Worm (Caenorhabditis elegans) whole organism, late embryonic: ENCODE data around the gene srz-13.

Experiments
- C38D4.7 ChIP-seq: fragments of 200-800 bp; sonication (Bioruptor generic); optimal IDR thresholded peaks from 2 replicates; lab custom pipeline; 2018; ENCODE audit warnings: mild to moderate bottlenecking, missing genetic modification characterization, moderate library complexity, missing compliant biosample characterization
- Y22D7AL.16 ChIP-seq: sonication (generic microtip); optimal IDR thresholded peaks from 2 replicates; lab custom pipeline; 2016; ENCODE audit warnings: missing genetic modification characterization, missing compliant biosample characterization
- ahr-1 ChIP-seq: sonication (generic microtip); optimal IDR thresholded peaks from 2 replicates; lab custom pipeline; 2016; ENCODE audit warnings: missing genetic modification characterization, missing compliant biosample characterization
- ama-1 ChIP-seq: fragments of 150-350 bp; optimal IDR thresholded peaks from 2 replicates; lab custom pipeline; 2014
- ceh-19 ChIP-seq: fragments of 200-800 bp; sonication (Bioruptor generic); optimal IDR thresholded peaks from 2 replicates; lab custom pipeline; 2018; ENCODE audit warnings: mild to moderate bottlenecking, missing genetic modification characterization, missing compliant biosample characterization
- ceh-22 ChIP-seq: sonication (generic microtip); optimal IDR thresholded peaks from 2 replicates; lab custom pipeline; 2017; ENCODE audit warnings: missing biosample characterization, missing genetic modification characterization
- ceh-24 ChIP-seq: sonication (generic microtip); optimal IDR thresholded peaks from 2 replicates; lab custom pipeline; 2016; ENCODE audit warnings: mild to moderate bottlenecking, missing genetic modification characterization, missing compliant biosample characterization
- ceh-30 ChIP-seq: fragments of 150-350 bp; optimal IDR thresholded peaks from 2 replicates; lab custom pipeline; 2014; ENCODE audit warnings: missing biosample characterization, missing genetic modification characterization
- ceh-48 ChIP-seq: sonication (generic microtip); optimal IDR thresholded peaks from 2 replicates; lab custom pipeline; 2016; ENCODE audit warnings: missing genetic modification characterization, inconsistent platforms, missing compliant biosample characterization
- ceh-6 ChIP-seq: fragments of 200-800 bp; sonication (Bioruptor generic); optimal IDR thresholded peaks from 2 replicates; lab custom pipeline; 2018; ENCODE audit warnings: mild to moderate bottlenecking, missing genetic modification characterization, missing compliant biosample characterization
- dmd-4 ChIP-seq: sonication (generic microtip); optimal IDR thresholded peaks from 2 replicates; lab custom pipeline; 2016; ENCODE audit warnings: borderline replicate concordance, missing genetic modification characterization, missing compliant biosample characterization
- dve-1 ChIP-seq: sonication (generic microtip); optimal IDR thresholded peaks from 2 replicates; lab custom pipeline; 2017; ENCODE audit warnings: antibody characterized with exemption, mild to moderate bottlenecking, missing genetic modification characterization, missing compliant biosample characterization
- eyg-1 ChIP-seq: sonication (generic microtip); optimal IDR thresholded peaks from 2 replicates; lab custom pipeline; 2016; ENCODE audit warnings: missing genotype, missing genetic modification characterization, missing compliant biosample characterization
- hlh-15 ChIP-seq: sonication (generic microtip); optimal IDR thresholded peaks from 2 replicates; lab custom pipeline; 2016; ENCODE audit warnings: missing genetic modification characterization, missing compliant biosample characterization
- hlh-30 ChIP-seq: sonication (generic microtip); optimal IDR thresholded peaks from 2 replicates; lab custom pipeline; 2017; ENCODE audit warnings: antibody characterized with exemption, missing genetic modification characterization, missing compliant biosample characterization; ENCODE audit not compliant: insufficient read depth
- hlh-8 ChIP-seq: sonication (generic microtip); optimal IDR thresholded peaks from 2 replicates; lab custom pipeline; 2016; ENCODE audit warnings: missing genotype, missing genetic modification characterization, missing compliant biosample characterization
- lim-6 ChIP-seq: sonication (generic microtip); optimal IDR thresholded peaks from 2 replicates; lab custom pipeline; 2016; ENCODE audit warnings: missing genetic modification characterization, missing compliant biosample characterization
- nhr-232 ChIP-seq: sonication (generic microtip); optimal IDR thresholded peaks from 2 replicates; lab custom pipeline; 2016; ENCODE audit warnings: missing genetic modification characterization, missing compliant biosample characterization
- pat-9 ChIP-seq: fragments of 200-800 bp; sonication (Bioruptor generic); optimal IDR thresholded peaks from 2 replicates; lab custom pipeline; 2018; ENCODE audit warnings: mild to moderate bottlenecking, missing genetic modification characterization, moderate library complexity, missing compliant biosample characterization
- pax-1 ChIP-seq: fragments of 150-350 bp; optimal IDR thresholded peaks from 2 replicates; lab custom pipeline; 2014; ENCODE audit warnings: missing biosample characterization, missing genetic modification characterization
- pha-2 ChIP-seq: sonication (generic microtip); optimal IDR thresholded peaks from 2 replicates; lab custom pipeline; 2017; ENCODE audit warnings: mild to moderate bottlenecking, missing genetic modification characterization, missing compliant biosample characterization
- pha-4 ChIP-seq: fragments of 150-350 bp; optimal IDR thresholded peaks from 2 replicates; lab custom pipeline; 2018; ENCODE audit warnings: missing biosample characterization, missing genetic modification reagents, missing genetic modification characterization
- pqm-1 ChIP-seq: sonication (generic microtip); optimal IDR thresholded peaks from 2 replicates; lab custom pipeline; 2016; ENCODE audit warnings: missing genetic modification characterization, missing compliant biosample characterization
- ref-2 ChIP-seq: sonication (generic microtip); optimal IDR thresholded peaks from 2 replicates; lab custom pipeline; 2016; ENCODE audit warnings: missing genetic modification characterization, missing compliant biosample characterization
- rnt-1 ChIP-seq: sonication (generic microtip); optimal IDR thresholded peaks from 2 replicates; lab custom pipeline; 2016; ENCODE audit warnings: missing genetic modification characterization, missing compliant biosample characterization
- sox-2 ChIP-seq: fragments of 200-800 bp; sonication (Bioruptor generic); IDR thresholded peaks from 2 replicates; pipeline ENCODE4 v1.3.6; 2022; ENCODE audit warnings: missing genetic modification reagents, missing genetic modification characterization, missing compliant biosample characterization
- sox-4 ChIP-seq: sonication (generic microtip); optimal IDR thresholded peaks from 2 replicates; lab custom pipeline; 2017; ENCODE audit warnings: mild to moderate bottlenecking, missing genetic modification characterization, inconsistent platforms, missing compliant biosample characterization
- syd-9 ChIP-seq: sonication (generic microtip); optimal IDR thresholded peaks from 2 replicates; lab custom pipeline; 2016; ENCODE audit warnings: mild to moderate bottlenecking, missing genetic modification characterization, moderate library complexity, missing compliant biosample characterization
- ttx-3 ChIP-seq: sonication (generic microtip); optimal IDR thresholded peaks from 2 replicates; lab custom pipeline; 2016; ENCODE audit warnings: missing genetic modification reagents, missing genetic modification characterization, missing compliant biosample characterization
- unc-42 ChIP-seq: sonication (generic microtip); optimal IDR thresholded peaks from 2 replicates; lab custom pipeline; 2016; ENCODE audit warnings: missing genotype, missing genetic modification characterization, missing compliant biosample characterization
- unc-86 ChIP-seq: sonication (generic microtip); optimal IDR thresholded peaks from 2 replicates; lab custom pipeline; 2016; ENCODE audit warnings: missing genetic modification characterization, missing compliant biosample characterization
- zip-5 ChIP-seq: sonication (generic microtip); optimal IDR thresholded peaks from 2 replicates; lab custom pipeline; 2016; ENCODE audit warnings: missing genetic modification characterization, missing compliant biosample characterization

Gene srz-13

DNA sequence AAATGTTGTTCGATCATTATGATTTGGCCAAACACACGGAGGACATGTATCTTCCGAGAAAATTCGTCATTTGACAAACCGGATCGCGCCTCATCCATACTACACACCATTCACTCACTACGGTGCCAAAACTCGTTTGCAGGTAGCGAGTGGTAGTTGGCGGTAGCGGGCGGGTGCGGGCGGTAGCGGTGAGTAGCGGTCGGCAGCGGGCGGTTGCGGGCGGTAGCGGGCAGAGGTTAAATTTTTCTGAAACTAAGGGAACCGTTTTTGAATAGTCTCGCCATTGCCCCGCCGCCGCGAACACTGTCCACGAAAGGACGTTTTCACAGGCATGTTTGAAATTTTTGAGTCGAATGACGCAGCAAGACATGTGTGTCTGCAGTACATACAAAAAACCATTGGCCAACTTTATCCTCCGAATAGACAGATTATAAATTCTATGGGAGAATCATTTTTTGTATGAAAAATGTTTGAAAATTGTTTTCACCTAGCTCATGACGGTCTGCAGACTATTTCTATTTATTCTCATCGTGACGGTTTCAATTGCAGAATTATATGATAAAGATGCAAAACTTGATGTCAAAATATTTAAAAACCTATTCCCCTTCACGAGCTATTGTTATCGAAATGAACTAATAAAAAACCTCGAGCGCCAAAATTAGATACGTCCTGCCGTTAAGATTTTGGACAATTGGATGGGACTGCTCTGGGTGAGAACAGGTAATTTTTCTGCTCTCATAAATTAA, 28.2 kb downstream of the srz-13 start, which contains the start of gene F11A5.16:
Gene F11A5.16, plus strand, starts transcription at position 696 of the 746 bp plus-strand sequence.
- TF ChIP-seq C38D4.7 (GFP tag; lab: Kevin White, UChicago) (no peak), dmd-4 (tag; lab: Kevin White, UChicago) (no peak), pqm-1 (tag; lab: Kevin White, UChicago) (no peak), sox-4 (tag; lab: Kevin White, UChicago) (no peak), Y22D7AL.16 (tag; lab: Kevin White, UChicago) (no peak), pha-2 (tag; lab: Kevin White, UChicago) (no peak), dve-1 (tag; lab: Kevin White, UChicago) (no peak), lim-6 (tag; lab: Kevin White, UChicago) (no peak), nhr-232 (tag; lab: Kevin White, UChicago) (no peak), rnt-1 (no peak), ahr-1 (no peak), pat-9 (tag; lab: Kevin White, UChicago) (no peak), ama-1 (lab: Kevin White, UChicago) (no peak), pha-4 (tag; lab: Kevin White, UChicago) (no peak), ttx-3 (tag; lab: Kevin White, UChicago) (no peak), pax-1 (tag; lab: Kevin White, UChicago) (no peak)

DNA sequence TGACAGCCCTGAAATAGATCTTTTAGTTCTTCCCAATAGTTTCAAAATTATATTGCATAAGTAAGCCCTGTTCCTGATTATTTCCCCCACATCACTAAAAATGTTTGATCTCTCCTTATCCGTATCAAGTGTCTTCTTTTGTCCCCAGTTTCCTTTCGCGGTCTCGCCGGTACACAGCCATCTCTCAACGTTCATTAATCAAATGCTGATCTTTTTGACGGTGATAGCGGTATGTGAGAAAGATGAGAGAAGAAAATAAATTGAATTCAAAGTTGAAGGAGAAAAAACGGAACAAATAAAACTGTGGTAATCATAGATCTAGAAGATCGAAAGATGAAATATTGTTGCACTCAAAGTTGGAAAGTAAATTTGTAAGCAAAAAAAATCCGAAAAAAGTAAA, 29.5 kb downstream of the srz-13 start:
- TF ChIP-seq syd-9 (tag; lab: Kevin White, UChicago) (no peak), ceh-48 (tag; lab: Kevin White, UChicago) (no peak), hlh-30 (tag; lab: Kevin White, UChicago) (no peak), unc-86 (no peak)

ce11 chrV:16213323-16213722, 31.1 kb downstream of the srz-13 start:
- no peak for TF ChIP-seq ref-2 (tag; lab: Kevin White, UChicago)
- no peak for TF ChIP-seq hlh-8 (tag; lab: Kevin White, UChicago)
- TF ChIP-seq, all 69 proteins: peak for 0

- TF ChIP-seq ceh-24 (tag; lab: Kevin White, UChicago) (no peak), pqm-1 (tag; lab: Kevin White, UChicago) (no peak), C38D4.7 (GFP tag; lab: Kevin White, UChicago) (no peak), hlh-8 (tag; lab: Kevin White, UChicago) (no peak), zip-5 (no peak), ceh-19 (no peak), ceh-6 (no peak), sox-4 (tag; lab: Kevin White, UChicago) (no peak)
Measured at ce11 chrV:16214505-16214904, 32.3 kb downstream of the srz-13 start, which contains the start of gene F11A5.9. Gene F11A5.9 (plus strand): TSS chrV:16214890.

DNA sequence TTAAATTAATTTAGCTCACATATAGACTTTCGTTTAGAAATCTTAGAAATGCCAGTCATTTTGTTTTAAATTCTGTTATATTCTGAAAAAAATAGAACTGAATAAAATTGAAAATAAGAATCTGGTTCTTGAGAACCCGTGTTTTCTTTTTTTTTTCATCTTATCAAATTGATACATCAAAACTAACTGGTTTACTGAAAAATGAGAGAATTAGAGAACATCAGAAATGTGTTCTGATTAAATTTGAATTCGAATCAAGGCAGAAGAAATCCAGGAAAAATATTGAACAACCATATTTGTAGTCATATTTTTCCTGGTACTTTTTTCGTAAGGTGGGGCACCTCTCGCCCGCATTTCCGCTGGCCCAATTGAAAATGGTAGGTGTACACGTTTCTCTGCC, 36.3 kb downstream of the srz-13 start, which contains the start of gene F11A5.15:
Gene F11A5.15, minus strand, starts transcription at position 101 of the 400 bp plus-strand sequence.
- no peak for TF ChIP-seq eyg-1 (tag; lab: Kevin White, UChicago)
- no peak for TF ChIP-seq ceh-24 (tag; lab: Kevin White, UChicago)
- no peak for TF ChIP-seq ceh-22
- TF ChIP-seq ceh-30: no peak
- TF ChIP-seq sox-2 (GFP tag; lab: Robert Waterston, UW): no peak
- TF ChIP-seq hlh-15 (tag; lab: Kevin White, UChicago): no peak
- no peak for TF ChIP-seq unc-42
- TF ChIP-seq C38D4.7 (GFP tag; lab: Kevin White, UChicago): no peak
